Fruit fly (Drosophila melanogaster) whole organism, prepupa: ENCODE data around the gene mthl5.

Experiments
- Blimp-1 ChIP-seq: fragments of 200-800 bp; sonication (Bioruptor generic); optimal IDR thresholded peaks from 3 replicates; lab custom pipeline; 2017; ENCODE audit warnings: missing biosample characterization, missing genetic modification characterization, mild to moderate bottlenecking, moderate library complexity, missing genetic modification reagents
- CG10631 ChIP-seq: fragments of 200-800 bp; sonication (Bioruptor generic); optimal IDR thresholded peaks from 2 replicates; lab custom pipeline; 2016; ENCODE audit warnings: missing biosample characterization, missing genetic modification characterization
- CG11294 ChIP-seq: fragments of 200-800 bp; sonication (Bioruptor generic); IDR thresholded peaks from 2 replicates; pipeline ENCODE4 v1.3.6; 2022; ENCODE audit warnings: missing biosample characterization, missing genetic modification characterization
- CG11762 ChIP-seq: fragments of 200-800 bp; sonication (Bioruptor generic); optimal IDR thresholded peaks from 3 replicates; lab custom pipeline; 2016; ENCODE audit warnings: missing biosample characterization, missing genetic modification characterization; ENCODE audit not compliant: insufficient read depth
- CG11902 ChIP-seq: fragments of 200-800 bp; sonication (Bioruptor generic); optimal IDR thresholded peaks from 3 replicates; lab custom pipeline; 2016; ENCODE audit warnings: missing biosample characterization, missing genetic modification characterization
- CG15336 ChIP-seq: fragments of 200-800 bp; sonication (Bioruptor generic); IDR thresholded peaks from 2 replicates; pipeline ENCODE4 v1.3.6; 2022; ENCODE audit warnings: missing biosample characterization, missing genetic modification characterization
- CG1621 ChIP-seq: fragments of 200-800 bp; sonication (Bioruptor generic); optimal IDR thresholded peaks from 3 replicates; lab custom pipeline; 2018; ENCODE audit warnings: missing biosample characterization, mild to moderate bottlenecking, missing genetic modification characterization
- CG31627 ChIP-seq: fragments of 200-800 bp; sonication (Bioruptor generic); optimal IDR thresholded peaks from 3 replicates; lab custom pipeline; 2016; ENCODE audit warnings: missing biosample characterization, missing genetic modification characterization
- CG32006 ChIP-seq: fragments of 200-800 bp; sonication (Bioruptor generic); optimal IDR thresholded peaks from 3 replicates; lab custom pipeline; 2017; ENCODE audit warnings: missing biosample characterization, mild to moderate bottlenecking, missing genetic modification characterization
- CG34406 ChIP-seq: fragments of 200-800 bp; sonication (Bioruptor generic); optimal IDR thresholded peaks from 3 replicates; lab custom pipeline; 2016; ENCODE audit warnings: missing biosample characterization, missing genetic modification characterization
- CG3919 ChIP-seq: fragments of 200-800 bp; sonication (Bioruptor generic); optimal IDR thresholded peaks from 3 replicates; lab custom pipeline; 2016; ENCODE audit warnings: missing biosample characterization, missing genetic modification characterization
- CG4318 ChIP-seq: fragments of 200-800 bp; sonication (Bioruptor generic); optimal IDR thresholded peaks from 3 replicates; lab custom pipeline; 2017; ENCODE audit warnings: missing biosample characterization, mild to moderate bottlenecking, missing genetic modification characterization
- CG6163 ChIP-seq: fragments of 200-800 bp; sonication (Bioruptor generic); IDR thresholded peaks from 3 replicates; pipeline ENCODE4 v1.3.6; 2022; ENCODE audit warnings: missing biosample characterization, missing genetic modification characterization
- CG6276 ChIP-seq: fragments of 200-800 bp; sonication (Bioruptor generic); optimal IDR thresholded peaks from 2 replicates; lab custom pipeline; 2017; ENCODE audit warnings: missing biosample characterization, mild to moderate bottlenecking, missing genetic modification characterization
- CG6792 ChIP-seq: fragments of 200-800 bp; sonication (Bioruptor generic); optimal IDR thresholded peaks from 3 replicates; lab custom pipeline; 2016; ENCODE audit warnings: missing biosample characterization, missing genetic modification characterization
- CG6808 ChIP-seq: fragments of 200-800 bp; sonication (Bioruptor generic); optimal IDR thresholded peaks from 3 replicates; lab custom pipeline; 2017; ENCODE audit warnings: missing biosample characterization, missing genetic modification characterization, mild to moderate bottlenecking, moderate library complexity, missing genetic modification reagents
- CG6854 ChIP-seq: fragments of 200-800 bp; sonication (Bioruptor generic); optimal IDR thresholded peaks from 2 replicates; lab custom pipeline; 2017; ENCODE audit warnings: missing biosample characterization, mild to moderate bottlenecking, missing genetic modification characterization
- CG7368 ChIP-seq: fragments of 200-800 bp; sonication (Bioruptor generic); optimal IDR thresholded peaks from 3 replicates; lab custom pipeline; 2016; ENCODE audit warnings: missing biosample characterization, missing genetic modification characterization
- CG8119 ChIP-seq: fragments of 200-800 bp; sonication (Bioruptor generic); IDR thresholded peaks from 3 replicates; pipeline ENCODE4 v1.3.6; 2022; ENCODE audit warnings: missing biosample characterization, missing genetic modification characterization
- CG8319 ChIP-seq: fragments of 200-800 bp; sonication (Bioruptor generic); optimal IDR thresholded peaks from 3 replicates; lab custom pipeline; 2016; ENCODE audit warnings: missing biosample characterization, missing genetic modification characterization
- CG9139 ChIP-seq: fragments of 200-800 bp; sonication (Bioruptor generic); optimal IDR thresholded peaks from 3 replicates; lab custom pipeline; 2017; ENCODE audit warnings: missing biosample characterization, mild to moderate bottlenecking, missing genetic modification characterization
- Eip75B ChIP-seq: fragments of 200-800 bp; sonication (Bioruptor generic); optimal IDR thresholded peaks from 3 replicates; lab custom pipeline; 2016; ENCODE audit warnings: missing biosample characterization, missing genetic modification characterization
- Eip78C ChIP-seq: fragments of 200-800 bp; sonication (Bioruptor generic); peaks from one replicate; lab custom pipeline; 2016; ENCODE audit warnings: missing biosample characterization, missing genetic modification characterization
- Eip93F ChIP-seq: fragments of 200-800 bp; sonication (Bioruptor generic); optimal IDR thresholded peaks from 2 replicates; lab custom pipeline; 2016; ENCODE audit warnings: missing biosample characterization, mild to moderate bottlenecking, missing genetic modification characterization
- Ets21C ChIP-seq: fragments of 200-800 bp; sonication (Bioruptor generic); optimal IDR thresholded peaks from 3 replicates; lab custom pipeline; 2016; ENCODE audit warnings: missing biosample characterization, missing genetic modification characterization
- Ets96B ChIP-seq: fragments of 200-800 bp; optimal IDR thresholded peaks from 2 replicates; lab custom pipeline; 2019; ENCODE audit warnings: missing biosample characterization, mild to moderate bottlenecking, missing genetic modification characterization, moderate library complexity
- Gug ChIP-seq: fragments of 200-800 bp; sonication (Bioruptor generic); IDR thresholded peaks from 2 replicates; pipeline ENCODE4 v1.3.6; 2022; ENCODE audit warnings: missing biosample characterization, missing genetic modification characterization
- Hr38 ChIP-seq: sonication (Bioruptor generic); optimal IDR thresholded peaks from 2 replicates; lab custom pipeline; 2016; ENCODE audit warnings: missing biosample characterization, missing genetic modification characterization
- Hr4 ChIP-seq: fragments of 200-800 bp; sonication (Bioruptor generic); optimal IDR thresholded peaks from 3 replicates; lab custom pipeline; 2016; ENCODE audit warnings: missing biosample characterization, missing genetic modification characterization
- Lpt ChIP-seq: fragments of 200-800 bp; sonication (Bioruptor generic); optimal IDR thresholded peaks from 3 replicates; lab custom pipeline; 2016; ENCODE audit warnings: missing biosample characterization, missing genetic modification characterization
- OdsH ChIP-seq: fragments of 200-800 bp; sonication (Bioruptor generic); optimal IDR thresholded peaks from 3 replicates; lab custom pipeline; 2016; ENCODE audit warnings: missing biosample characterization, missing genetic modification characterization
- Sox102F ChIP-seq: fragments of 200-800 bp; sonication (Bioruptor generic); optimal IDR thresholded peaks from 2 replicates; lab custom pipeline; 2016; ENCODE audit warnings: missing biosample characterization, mild to moderate bottlenecking, missing genetic modification characterization
- Sox14 ChIP-seq: fragments of 200-800 bp; sonication (Bioruptor generic); optimal IDR thresholded peaks from 3 replicates; lab custom pipeline; 2016; ENCODE audit warnings: missing biosample characterization, missing genetic modification characterization
- Sox15 ChIP-seq: fragments of 200-800 bp; sonication (Bioruptor generic); optimal IDR thresholded peaks from 3 replicates; lab custom pipeline; 2016; ENCODE audit warnings: missing biosample characterization, missing genetic modification characterization
- achi ChIP-seq: fragments of 200-800 bp; sonication (Bioruptor generic); optimal IDR thresholded peaks from 3 replicates; lab custom pipeline; 2016; ENCODE audit warnings: missing biosample characterization, missing genetic modification characterization
- cyc ChIP-seq: fragments of 200-800 bp; sonication (Bioruptor generic); optimal IDR thresholded peaks from 3 replicates; lab custom pipeline; 2016; ENCODE audit warnings: missing biosample characterization, missing genetic modification characterization
- dsx ChIP-seq: fragments of 200-800 bp; optimal IDR thresholded peaks from 3 replicates; lab custom pipeline; 2019; ENCODE audit warnings: missing biosample characterization, mild to moderate bottlenecking, missing genetic modification characterization, moderate library complexity; ENCODE audit not compliant: poor library complexity, severe bottlenecking
- eg ChIP-seq: fragments of 200-800 bp; sonication (Bioruptor generic); IDR thresholded peaks from 3 replicates; pipeline ENCODE4 v1.3.6; 2022; ENCODE audit warnings: missing biosample characterization, missing genetic modification characterization
- esn ChIP-seq: fragments of 200-800 bp; sonication (Bioruptor generic); optimal IDR thresholded peaks from 2 replicates; lab custom pipeline; 2016; ENCODE audit warnings: missing biosample characterization, mild to moderate bottlenecking, missing genetic modification characterization, moderate library complexity
- fd59A ChIP-seq: fragments of 200-800 bp; sonication (Bioruptor generic); optimal IDR thresholded peaks from 2 replicates; lab custom pipeline; 2017; ENCODE audit warnings: missing biosample characterization, mild to moderate bottlenecking, missing genetic modification characterization, missing genetic modification reagents
- fd85E ChIP-seq: fragments of 200-800 bp; sonication (Bioruptor generic); optimal IDR thresholded peaks from 3 replicates; lab custom pipeline; 2016; ENCODE audit warnings: missing biosample characterization, missing genetic modification characterization
- fkh ChIP-seq: fragments of 200-800 bp; sonication (Bioruptor generic); optimal IDR thresholded peaks from 3 replicates; lab custom pipeline; 2017; ENCODE audit warnings: missing biosample characterization, mild to moderate bottlenecking, missing genetic modification characterization, moderate library complexity
- lz ChIP-seq: fragments of 200-800 bp; sonication (Bioruptor generic); optimal IDR thresholded peaks from 3 replicates; lab custom pipeline; 2016; ENCODE audit warnings: missing biosample characterization, missing genetic modification characterization
- net ChIP-seq: fragments of 200-800 bp; sonication (Bioruptor generic); optimal IDR thresholded peaks from 3 replicates; lab custom pipeline; 2016; ENCODE audit warnings: missing biosample characterization, missing genetic modification characterization
- salr ChIP-seq, 2 experiments: fragments of 200-800 bp; sonication (Bioruptor generic); optimal IDR thresholded peaks; 3 replicates each; lab custom pipeline; 2016 to 2018; ENCODE audit warnings: missing biosample characterization in 2 of 2, missing genetic modification characterization in 2 of 2, mild to moderate bottlenecking in 1 of 2
- spab ChIP-seq: fragments of 200-800 bp; sonication (Bioruptor generic); optimal IDR thresholded peaks from 2 replicates; lab custom pipeline; 2017; ENCODE audit warnings: missing biosample characterization, mild to moderate bottlenecking, missing genetic modification characterization, missing genetic modification reagents
- ss ChIP-seq, 2 experiments: fragments of 200-800 bp; sonication (Bioruptor generic); optimal IDR thresholded peaks; 2 replicates in 1 of 2; 3 replicates in 1 of 2; lab custom pipeline; 2017 to 2018; ENCODE audit warnings: mild to moderate bottlenecking in 2 of 2, missing biosample characterization in 2 of 2, missing genetic modification characterization in 2 of 2, moderate library complexity in 1 of 2
- svp ChIP-seq: fragments of 200-800 bp; sonication (Bioruptor generic); peaks from one replicate; lab custom pipeline; 2016; ENCODE audit warnings: missing biosample characterization, missing genetic modification characterization
- vri ChIP-seq: fragments of 200-800 bp; sonication (Bioruptor generic); optimal IDR thresholded peaks from 3 replicates; lab custom pipeline; 2016; ENCODE audit warnings: missing biosample characterization, mild to moderate bottlenecking, missing genetic modification characterization

mthl5 gene

dm6 chr3R:11887114-11888037 lies at the start of gene mthl5:
Gene mthl5 (minus strand): TSS chr3R:11887168.
- TF ChIP-seq CG10631 (peak; percentile 95), CG34406 (peak; percentile 95), CG32006 (peak; percentile 97), lz (peak; percentile 97), Lpt (GFP tag; lab: Kevin White, UChicago) (peak; percentile 90), CG4318 (GFP tag; lab: Kevin White, UChicago) (peak; percentile 89), vri (GFP tag; lab: Kevin White, UChicago) (peak; percentile 90), Eip93F (GFP tag; lab: Kevin White, UChicago) (peak; percentile 24), achi (GFP tag; lab: Kevin White, UChicago) (peak; percentile 93), Ets21C (GFP tag; lab: Kevin White, UChicago) (peak; percentile 94), Ets96B (peak; percentile 96), CG31627 (GFP tag; lab: Kevin White, UChicago) (peak; percentile 97), CG11902 (GFP tag; lab: Kevin White, UChicago) (peak; percentile 95), ss (GFP tag; optimal IDR thresholded peaks at IDR 0.05; lab: Kevin White, UChicago) (peak; percentile 82 to 83), CG6808 (GFP tag; lab: Kevin White, UChicago) (peak; percentile 92), fd85E (GFP tag; lab: Kevin White, UChicago) (peak; percentile 87), Hr38 (no peak), Eip78C (GFP tag; lab: Kevin White, UChicago) (peak; percentile 99), CG1621 (tag; lab: Kevin White, UChicago) (peak; percentile 90), CG6792 (GFP tag; lab: Kevin White, UChicago) (peak; percentile 97), CG11294 (GFP tag; lab: Robert Waterston, UW) (peak; percentile 77), cyc (GFP tag; lab: Kevin White, UChicago) (peak; percentile 95), CG11762 (GFP tag; lab: Kevin White, UChicago) (peak; percentile 87), CG8319 (GFP tag; lab: Kevin White, UChicago) (peak; percentile 89), salr (GFP tag; optimal IDR thresholded peaks at IDR 0.05; lab: Kevin White, UChicago) (peak; percentile 84 to 95), spab (GFP tag; lab: Kevin White, UChicago) (peak; percentile 94), CG3919 (GFP tag; lab: Kevin White, UChicago) (peak; percentile 94), CG6163 (GFP tag; lab: Robert Waterston, UW) (peak; percentile 81), CG6276 (GFP tag; lab: Kevin White, UChicago) (peak; percentile 88), Blimp-1 (GFP tag; lab: Kevin White, UChicago) (peak; percentile 78), fkh (no peak), dsx (GFP tag; lab: Kevin White, UChicago) (peak; percentile 93), eg (GFP tag; lab: Robert Waterston, UW) (peak; percentile 84), svp (GFP tag; lab: Kevin White, UChicago) (peak; percentile 99), Sox15 (GFP tag; lab: Kevin White, UChicago) (peak; percentile 96), CG7368 (GFP tag; lab: Kevin White, UChicago) (peak; percentile 86), OdsH (GFP tag; lab: Kevin White, UChicago) (peak; percentile 96), esn (GFP tag; lab: Kevin White, UChicago) (peak; percentile 97), Gug (GFP tag; lab: Robert Waterston, UW) (peak; percentile 81), net (GFP tag; lab: Kevin White, UChicago) (peak; percentile 91), fd59A (GFP tag; lab: Kevin White, UChicago) (peak; percentile 94), Eip75B (peak; percentile 95), Sox102F (peak; percentile 93), CG8119 (GFP tag; lab: Robert Waterston, UW) (peak; percentile 93), Sox14 (peak; percentile 97), Hr4 (peak; percentile 95), CG6854 (GFP tag; lab: Kevin White, UChicago) (peak; percentile 80), CG9139 (GFP tag; lab: Kevin White, UChicago) (peak; percentile 86), CG15336 (GFP tag; lab: Robert Waterston, UW) (peak; percentile 92)
